Fruit fly (Drosophila melanogaster) whole organism, embryonic: Measurements from ENCODE around the gene Fic.
A peak's percentile ranks its signal among the peaks of the same experiment; 100 is the strongest.

ENCODE experiments used
- Adf1 ChIP-seq: fragments of 200-800 bp; sonication (Bioruptor generic); IDR thresholded peaks from 2 replicates; pipeline ENCODE4 v1.3.6; 2022; ENCODE audit warnings: missing biosample characterization, missing genetic modification characterization
- Antp ChIP-seq: fragments of 200-800 bp; sonication (Bioruptor generic); optimal IDR thresholded peaks from 3 replicates; lab custom pipeline; 2016; ENCODE audit warnings: missing biosample characterization, missing genetic modification characterization
- Awh ChIP-seq: fragments of 200-800 bp; sonication (Bioruptor generic); IDR thresholded peaks from 2 replicates; pipeline ENCODE4, ENCODE4 v1.3.6; 2022; ENCODE audit warnings: missing biosample characterization, missing genetic modification characterization
- C15 ChIP-seq: fragments of 200-800 bp; sonication (Bioruptor generic); IDR thresholded peaks from 3 replicates; pipeline ENCODE4 v1.3.6; 2022; ENCODE audit warnings: missing biosample characterization, missing genetic modification characterization
- CG11085 ChIP-seq: fragments of 200-800 bp; sonication (Bioruptor generic); IDR thresholded peaks from 2 replicates; pipeline ENCODE4 v1.3.6; 2022; ENCODE audit warnings: missing biosample characterization, missing genetic modification characterization
- CG11093 ChIP-seq: fragments of 200-800 bp; sonication (Bioruptor generic); IDR thresholded peaks from 3 replicates; pipeline ENCODE4 v1.3.6; 2022; ENCODE audit warnings: missing biosample characterization, missing genetic modification characterization
- CG12071 ChIP-seq: fragments of 200-800 bp; sonication (Bioruptor generic); optimal IDR thresholded peaks from 3 replicates; lab custom pipeline; 2018; ENCODE audit warnings: missing biosample characterization, mild to moderate bottlenecking, missing genetic modification characterization
- CG13123 ChIP-seq: fragments of 200-800 bp; sonication (Bioruptor generic); optimal IDR thresholded peaks from 2 replicates; lab custom pipeline; 2016; ENCODE audit warnings: missing biosample characterization, missing genetic modification characterization
- CG15269 ChIP-seq: fragments of 200-800 bp; sonication (Bioruptor generic); optimal IDR thresholded peaks from 2 replicates; lab custom pipeline; 2018; ENCODE audit warnings: missing biosample characterization, mild to moderate bottlenecking, missing genetic modification characterization, moderate library complexity
- CG15601 ChIP-seq: fragments of 200-800 bp; sonication (Bioruptor generic); optimal IDR thresholded peaks from 3 replicates; lab custom pipeline; 2019; ENCODE audit warnings: missing biosample characterization, mild to moderate bottlenecking, missing genetic modification characterization, moderate library complexity
- CG16863 ChIP-seq: fragments of 200-800 bp; sonication (Bioruptor generic); optimal IDR thresholded peaks from 3 replicates; lab custom pipeline; 2016; ENCODE audit warnings: missing biosample characterization, missing genetic modification characterization
- CG17912 ChIP-seq: fragments of 200-800 bp; sonication (Bioruptor generic); optimal IDR thresholded peaks from 2 replicates; lab custom pipeline; 2018; ENCODE audit warnings: missing biosample characterization, mild to moderate bottlenecking, missing genetic modification characterization
- CG2678 ChIP-seq: fragments of 200-800 bp; sonication (Bioruptor generic); optimal IDR thresholded peaks from 3 replicates; lab custom pipeline; 2019; ENCODE audit warnings: missing biosample characterization, mild to moderate bottlenecking, missing genetic modification characterization, moderate library complexity
- CG30020 ChIP-seq: fragments of 200-800 bp; optimal IDR thresholded peaks from 2 replicates; lab custom pipeline; 2019; ENCODE audit warnings: missing biosample characterization, mild to moderate bottlenecking, missing genetic modification characterization, moderate library complexity
- CG32772 ChIP-seq: fragments of 200-800 bp; sonication (Bioruptor generic); IDR thresholded peaks from 2 replicates; pipeline ENCODE4 v1.3.6; 2022; ENCODE audit warnings: missing biosample characterization, missing genetic modification characterization
- CG34376 ChIP-seq: fragments of 200-800 bp; sonication (Bioruptor generic); optimal IDR thresholded peaks from 2 replicates; lab custom pipeline; 2018; ENCODE audit warnings: missing biosample characterization, mild to moderate bottlenecking, missing genetic modification characterization
- CG3847 ChIP-seq: fragments of 200-800 bp; sonication (Bioruptor generic); IDR thresholded peaks from 2 replicates; pipeline ENCODE4 v1.3.6; 2022; ENCODE audit warnings: missing biosample characterization, missing genetic modification characterization
- CG7745 ChIP-seq: fragments of 200-800 bp; sonication (Bioruptor generic); optimal IDR thresholded peaks from 2 replicates; lab custom pipeline; 2018; ENCODE audit warnings: missing biosample characterization, mild to moderate bottlenecking, missing genetic modification characterization, moderate library complexity
- CG7928 ChIP-seq: fragments of 200-800 bp; sonication (Bioruptor generic); optimal IDR thresholded peaks from 2 replicates; lab custom pipeline; 2017; ENCODE audit warnings: missing biosample characterization, mild to moderate bottlenecking, missing genetic modification characterization
- CG8089 ChIP-seq: fragments of 200-800 bp; sonication (Bioruptor generic); optimal IDR thresholded peaks from 3 replicates; lab custom pipeline; 2016; ENCODE audit warnings: missing biosample characterization, missing genetic modification characterization
- CG8765 ChIP-seq: fragments of 200-800 bp; sonication (Bioruptor generic); IDR thresholded peaks from 2 replicates; pipeline ENCODE4 v1.3.6; 2022; ENCODE audit warnings: missing biosample characterization, missing genetic modification characterization
- Dbx ChIP-seq: fragments of 200-800 bp; sonication (Bioruptor generic); IDR thresholded peaks from 3 replicates; pipeline ENCODE4 v1.3.6; 2022; ENCODE audit warnings: missing biosample characterization, missing genetic modification characterization
- Doc2 ChIP-seq: fragments of 200-800 bp; sonication (Bioruptor generic); IDR thresholded peaks from 2 replicates; pipeline ENCODE4 v1.3.6; 2022; ENCODE audit warnings: missing biosample characterization, missing genetic modification characterization
- Eip74EF ChIP-seq, 2 experiments: fragments of 200-800 bp in 1 of 2; fragments of >200 bp in 1 of 2; sonication (Bioruptor generic) in 1 of 2; optimal IDR thresholded peaks; 2 replicates each; lab custom pipeline; 2017 to 2019; ENCODE audit warnings: missing biosample characterization in 2 of 2, missing genetic modification characterization in 2 of 2, mild to moderate bottlenecking in 1 of 2, moderate library complexity in 1 of 2
- Elba2 ChIP-seq: fragments of 200-800 bp; sonication (Bioruptor generic); optimal IDR thresholded peaks from 3 replicates; lab custom pipeline; 2016; ENCODE audit warnings: missing biosample characterization, missing genetic modification characterization
- Fer2 ChIP-seq: fragments of 200-800 bp; sonication (Bioruptor generic); optimal IDR thresholded peaks from 2 replicates; lab custom pipeline; 2018; ENCODE audit warnings: missing biosample characterization, mild to moderate bottlenecking, missing genetic modification characterization, moderate library complexity
- H2.0 ChIP-seq: fragments of 200-800 bp; sonication (Bioruptor generic); IDR thresholded peaks from 2 replicates; pipeline ENCODE4 v1.3.6; 2022; ENCODE audit warnings: missing biosample characterization, missing genetic modification characterization
- Hand ChIP-seq: fragments of 200-800 bp; sonication (Bioruptor generic); optimal IDR thresholded peaks from 2 replicates; lab custom pipeline; 2017; ENCODE audit warnings: mild to moderate bottlenecking, missing biosample characterization, missing genetic modification reagents, missing genetic modification characterization
- Hr51 ChIP-seq, 2 experiments: fragments of 200-800 bp; sonication (Bioruptor generic); optimal IDR thresholded peaks; 2 replicates in 1 of 2; 3 replicates in 1 of 2; lab custom pipeline; 2016 to 2018; ENCODE audit warnings: missing biosample characterization in 2 of 2, missing genetic modification characterization in 2 of 2, mild to moderate bottlenecking in 1 of 2, moderate library complexity in 1 of 2
- Jarid2 ChIP-seq: fragments of 200-800 bp; sonication (Bioruptor generic); optimal IDR thresholded peaks from 3 replicates; lab custom pipeline; 2017; ENCODE audit warnings: mild to moderate bottlenecking, missing biosample characterization, missing genetic modification reagents, missing genetic modification characterization
- Kr ChIP-seq: fragments of 200-800 bp; sonication (Bioruptor generic); optimal IDR thresholded peaks from 2 replicates; lab custom pipeline; 2017; ENCODE audit warnings: missing biosample characterization, mild to moderate bottlenecking, missing genetic modification characterization
- Neu2 ChIP-seq: fragments of 200-800 bp; sonication (Bioruptor generic); optimal IDR thresholded peaks from 3 replicates; lab custom pipeline; 2016; ENCODE audit warnings: missing biosample characterization, missing genetic modification characterization, borderline replicate concordance
- az2 ChIP-seq: fragments of 200-800 bp; sonication (Bioruptor generic); optimal IDR thresholded peaks from 3 replicates; lab custom pipeline; 2016; ENCODE audit warnings: missing biosample characterization, missing genetic modification characterization
- bowl ChIP-seq: fragments of 200-800 bp; sonication (Bioruptor generic); IDR thresholded peaks from 2 replicates; pipeline ENCODE4 v1.3.6; 2022; ENCODE audit warnings: missing biosample characterization, missing genetic modification characterization
- cad ChIP-seq: fragments of >200 bp; optimal IDR thresholded peaks from 2 replicates; lab custom pipeline; 2017; ENCODE audit warnings: missing biosample characterization, missing genetic modification characterization
- chm ChIP-seq: fragments of 200-800 bp; sonication (Bioruptor generic); IDR thresholded peaks from 2 replicates; pipeline ENCODE4 v1.3.6; 2022; ENCODE audit warnings: missing biosample characterization, missing genetic modification characterization
- ci ChIP-seq: fragments of 200-800 bp; sonication (Bioruptor generic); IDR thresholded peaks from 3 replicates; pipeline ENCODE4 v1.3.6; 2022; ENCODE audit warnings: missing biosample characterization, missing genetic modification characterization
- en ChIP-seq: fragments of 200-800 bp; sonication (Bioruptor generic); optimal IDR thresholded peaks from 2 replicates; lab custom pipeline; 2016; ENCODE audit warnings: missing biosample characterization, missing genetic modification characterization
- fu2 ChIP-seq: fragments of 200-800 bp; sonication (Bioruptor generic); optimal IDR thresholded peaks from 2 replicates; lab custom pipeline; 2016; ENCODE audit warnings: missing biosample characterization, missing genetic modification characterization
- gce ChIP-seq: fragments of 200-800 bp; sonication (Bioruptor generic); IDR thresholded peaks from 3 replicates; pipeline ENCODE4 v1.3.6; 2022; ENCODE audit warnings: missing biosample characterization, missing genetic modification characterization
- her ChIP-seq: fragments of 200-800 bp; sonication (Bioruptor generic); optimal IDR thresholded peaks from 2 replicates; lab custom pipeline; 2016; ENCODE audit warnings: missing biosample characterization, missing genetic modification characterization
- insv ChIP-seq, 2 experiments: fragments of 200-800 bp; sonication (Bioruptor generic); optimal IDR thresholded peaks; 3 replicates each; lab custom pipeline; 2016 to 2018; ENCODE audit warnings: missing biosample characterization in 2 of 2, missing genetic modification characterization in 2 of 2
- pb ChIP-seq: fragments of 200-800 bp; sonication (Bioruptor generic); optimal IDR thresholded peaks from 3 replicates; lab custom pipeline; 2016; ENCODE audit warnings: missing biosample characterization, missing genetic modification characterization
- seq ChIP-seq: fragments of 200-800 bp; sonication (Bioruptor generic); IDR thresholded peaks from 2 replicates; pipeline ENCODE4 v1.3.6; 2022; ENCODE audit warnings: missing biosample characterization, missing genetic modification characterization
- slou ChIP-seq: fragments of 200-800 bp; sonication (Bioruptor generic); optimal IDR thresholded peaks from 3 replicates; lab custom pipeline; 2016; ENCODE audit warnings: missing biosample characterization, missing genetic modification characterization
- sob ChIP-seq: fragments of 200-800 bp; sonication (Bioruptor generic); IDR thresholded peaks from 2 replicates; pipeline ENCODE4 v1.3.6; 2022; ENCODE audit warnings: missing biosample characterization, missing genetic modification characterization
- toy ChIP-seq: fragments of 200-800 bp; sonication (Bioruptor generic); IDR thresholded peaks from 2 replicates; pipeline ENCODE4 v1.3.6; 2022; ENCODE audit warnings: missing biosample characterization, missing genetic modification characterization
- wdn ChIP-seq: fragments of 200-800 bp; sonication (Bioruptor generic); IDR thresholded peaks from 2 replicates; pipeline ENCODE4 v1.3.6; 2022; ENCODE audit warnings: missing biosample characterization, missing genetic modification characterization
- z ChIP-seq: fragments of 200-800 bp; sonication (Bioruptor generic); IDR thresholded peaks from 3 replicates; pipeline ENCODE4 v1.3.6; 2022; ENCODE audit warnings: missing biosample characterization, missing genetic modification characterization

Fic gene

dm6 chr2L:6473076-6474037, 49.2 kb downstream of the Fic start, which contains the start of gene mmy (continued):
- TF ChIP-seq Awh (GFP tag; lab: Robert Waterston, UW) (0 out of 2 replicates have a peak, but pooled peaks have one; percentile 21), pb (GFP tag; lab: Kevin White, UChicago) (no peak), CG15601 (tag; lab: Kevin White, UChicago) (no peak), CG13123 (no peak), Antp (GFP tag; lab: Kevin White, UChicago) (peak; percentile 57), CG7928 (GFP tag; lab: Kevin White, UChicago) (peak; percentile 23), Fer2 (no peak), gce (no peak), seq (GFP tag; lab: Robert Waterston, UW) (peak; percentile 27; the same call in 1 of the 2 replicates), bowl (no peak), Eip74EF (GFP tag; optimal IDR thresholded peaks at IDR 0.05; lab: Kevin White, UChicago) (peak in 1 of 2 experiments; percentile 12), CG17912 (GFP tag; lab: Kevin White, UChicago) (peak; percentile 53), Doc2 (GFP tag; lab: Robert Waterston, UW) (no peak), CG7745 (tag; lab: Kevin White, UChicago) (no peak), fu2 (peak; percentile 5), CG8765 (GFP tag; lab: Robert Waterston, UW) (no peak; the same call in 1 of the 2 replicates), Hand (GFP tag; lab: Kevin White, UChicago) (peak; percentile 56), H2.0 (GFP tag; lab: Robert Waterston, UW) (no peak; the same call in 1 of the 2 replicates), CG11085 (GFP tag; lab: Robert Waterston, UW) (no peak), CG8089 (GFP tag; lab: Kevin White, UChicago) (peak; percentile 4), toy (no peak), Dbx (no peak), CG12071 (no peak), CG30020 (tag; lab: Kevin White, UChicago) (peak; percentile 61), cad (GFP tag; lab: Kevin White, UChicago) (no peak), Kr (GFP tag; lab: Kevin White, UChicago) (no peak), CG3847 (GFP tag; lab: Robert Waterston, UW) (0 out of 2 replicates have a peak, but pooled peaks have one; percentile 13), CG34376 (GFP tag; lab: Kevin White, UChicago) (peak; percentile 98), chm (GFP tag; lab: Robert Waterston, UW) (peak; percentile 72), her (GFP tag; lab: Kevin White, UChicago) (peak; percentile 37), Elba2 (GFP tag; lab: Kevin White, UChicago) (peak; percentile 32), insv (GFP tag; optimal IDR thresholded peaks at IDR 0.05; lab: Kevin White, UChicago) (peak in 1 of 2 experiments; percentile 17), CG2678 (peak; percentile 73), CG11093 (GFP tag; lab: Robert Waterston, UW) (no peak), Neu2 (GFP tag; lab: Kevin White, UChicago) (no peak), az2 (GFP tag; lab: Kevin White, UChicago) (peak; percentile 43), Jarid2 (peak; percentile 71), CG32772 (peak; percentile 54; the same call in 1 of the 2 replicates), z (GFP tag; lab: Robert Waterston, UW) (peak; percentile 75), wdn (GFP tag; lab: Robert Waterston, UW) (no peak; the same call in 1 of the 2 replicates), C15 (GFP tag; lab: Robert Waterston, UW) (no peak), CG16863 (peak; percentile 14), sob (GFP tag; lab: Robert Waterston, UW) (no peak), CG15269 (tag; lab: Kevin White, UChicago) (peak; percentile 72), Adf1 (no peak; the same call in 1 of the 2 replicates), Hr51 (GFP tag; optimal IDR thresholded peaks at IDR 0.05; lab: Kevin White, UChicago) (peak; percentile 15 to 81), ci (GFP tag; lab: Robert Waterston, UW) (peak; percentile 62; the same call in 1 of the 3 replicates), en (GFP tag; lab: Kevin White, UChicago) (peak; percentile 10), slou (GFP tag; lab: Kevin White, UChicago) (no peak)
